Worm (Caenorhabditis elegans): Measurements from ENCODE around the gene spch-1.

The spch-1 gene

ce11 chrIV:10084323-10084959 is 26.9 kb downstream of the spch-1 start, which contains the start of gene W01B6.8:
Gene W01B6.8 (minus strand): TSS chrIV:10084373.
- no peak for TF ChIP-seq tbx-8 (GFP tag; optimal IDR thresholded peaks at IDR 0.05)
- TF ChIP-seq ceh-43 (GFP tag; optimal IDR thresholded peaks at IDR 0.05), result no peak
- TF ChIP-seq nhr-28 (tag; optimal IDR thresholded peaks at IDR 0.05), result no peak
- no peak for TF ChIP-seq elt-1 (tag; optimal IDR thresholded peaks at IDR 0.05; ENCODE audit: borderline replicate concordance, insufficient read depth)

- no peak for TF ChIP-seq blmp-1 (tag; optimal IDR thresholded peaks at IDR 0.05)
Observed at ce11 chrIV:10080816-10081215, 30.5 kb downstream of the spch-1 start, which contains the start of gene W01B6.6. Gene W01B6.6 (plus strand): TSS chrIV:10081116.

ce11 chrIV:10078003-10078402 is 33.3 kb downstream of the spch-1 start:
- TF ChIP-seq unc-62 (GFP tag; optimal IDR thresholded peaks at IDR 0.05), result no peak
- TF ChIP-seq nhr-12 (tag; optimal IDR thresholded peaks at IDR 0.05), result no peak
- TF ChIP-seq nhr-237 (tag; optimal IDR thresholded peaks at IDR 0.05), result no peak
- TF ChIP-seq blmp-1 (tag; optimal IDR thresholded peaks at IDR 0.05), result no peak
- no peak for TF ChIP-seq tbx-8 (GFP tag; optimal IDR thresholded peaks at IDR 0.05)

ce11 chrIV:10075899-10076298 is 35.4 kb downstream of the spch-1 start, which contains the start of gene W01B6.5:
Gene W01B6.5 (plus strand): TSS chrIV:10076199.
- TF ChIP-seq ztf-11 (tag; optimal IDR thresholded peaks at IDR 0.05), result no peak
- no peak for TF ChIP-seq ceh-43 (GFP tag; optimal IDR thresholded peaks at IDR 0.05)
- TF ChIP-seq mls-2 (tag; optimal IDR thresholded peaks at IDR 0.05), result no peak
- TF ChIP-seq sptf-1 (tag; optimal IDR thresholded peaks at IDR 0.05), result no peak
- TF ChIP-seq snpc-4 (tag; optimal IDR thresholded peaks at IDR 0.05), result no peak
- no peak for TF ChIP-seq tbx-8 (GFP tag; optimal IDR thresholded peaks at IDR 0.05)
- no peak for TF ChIP-seq elt-3 (tag; optimal IDR thresholded peaks at IDR 0.05)
- no peak for TF ChIP-seq nhr-76 (tag; optimal IDR thresholded peaks at IDR 0.05)
- TF ChIP-seq bed-3 (GFP tag; optimal IDR thresholded peaks at IDR 0.05), result no peak
- TF ChIP-seq blmp-1 (tag; optimal IDR thresholded peaks at IDR 0.05), result no peak
- TF ChIP-seq nhr-237 (tag; optimal IDR thresholded peaks at IDR 0.05), result no peak
- no peak for TF ChIP-seq M03D4.4 (tag; optimal IDR thresholded peaks at IDR 0.05)
- no peak for TF ChIP-seq unc-62 (GFP tag; optimal IDR thresholded peaks at IDR 0.05)
- no peak for TF ChIP-seq drap-1 (GFP tag; optimal IDR thresholded peaks at IDR 0.05)
- TF ChIP-seq flh-1 (GFP tag; optimal IDR thresholded peaks at IDR 0.05), result no peak
- no peak for TF ChIP-seq mep-1 (tag; optimal IDR thresholded peaks at IDR 0.05)

- TF ChIP-seq ceh-83 (GFP tag; optimal IDR thresholded peaks at IDR 0.05) (no peak), nhr-12 (tag; optimal IDR thresholded peaks at IDR 0.05) (no peak), mab-5 (tag; optimal IDR thresholded peaks at IDR 0.05) (no peak), ztf-11 (tag; optimal IDR thresholded peaks at IDR 0.05) (no peak), ces-1 (GFP tag; optimal IDR thresholded peaks at IDR 0.05) (no peak), bed-3 (GFP tag; optimal IDR thresholded peaks at IDR 0.05) (no peak)
Observed at ce11 chrIV:10075034-10075510, 36.3 kb downstream of the spch-1 start, which contains the start of the genes ttbk-4 and W01B6.4. Gene ttbk-4 (minus strand): TSS chrIV:10075134. Gene W01B6.4 (plus strand): TSS chrIV:10075460.

ce11 chrIV:10072527-10072926 is 38.8 kb downstream of the spch-1 start, which contains the start of gene W01B6.3:
Gene W01B6.3 (minus strand): TSS chrIV:10072627.
- TF ChIP-seq mls-2 (tag; optimal IDR thresholded peaks at IDR 0.05) (no peak), snpc-4 (tag; optimal IDR thresholded peaks at IDR 0.05) (no peak), flh-1 (GFP tag; optimal IDR thresholded peaks at IDR 0.05) (no peak), lsy-2 (tag; optimal IDR thresholded peaks at IDR 0.05) (no peak), nhr-76 (tag; optimal IDR thresholded peaks at IDR 0.05) (no peak), nhr-12 (tag; optimal IDR thresholded peaks at IDR 0.05) (no peak), ces-1 (GFP tag; optimal IDR thresholded peaks at IDR 0.05) (no peak), unc-39 (tag; optimal IDR thresholded peaks at IDR 0.05) (no peak), ceh-39 (tag; optimal IDR thresholded peaks at IDR 0.05) (no peak), blmp-1 (tag; optimal IDR thresholded peaks at IDR 0.05) (no peak), zip-8 (tag; optimal IDR thresholded peaks at IDR 0.05) (no peak), pha-4 (tag; optimal IDR thresholded peaks at IDR 0.05) (no peak), ham-2 (GFP tag; optimal IDR thresholded peaks at IDR 0.05) (no peak), ztf-11 (tag; optimal IDR thresholded peaks at IDR 0.05) (no peak), drap-1 (GFP tag; optimal IDR thresholded peaks at IDR 0.05) (no peak), cnd-1 (tag; optimal IDR thresholded peaks at IDR 0.05) (no peak), elt-3 (tag; optimal IDR thresholded peaks at IDR 0.05) (no peak), ceh-43 (GFP tag; optimal IDR thresholded peaks at IDR 0.05) (no peak), nhr-2 (tag; optimal IDR thresholded peaks at IDR 0.05) (no peak), nhr-28 (tag; optimal IDR thresholded peaks at IDR 0.05) (no peak)

Data from whole organism, mixed stage, embryonic.